Worm (Caenorhabditis elegans) whole organism, mixed stage, embryonic: Measurements from ENCODE around the gene F58A6.5.

Source experiments
- M03D4.4 ChIP-seq: sonication (generic microtip); optimal IDR thresholded peaks from 2 replicates; lab custom pipeline; 2017; ENCODE audit warnings: mild to moderate bottlenecking, missing genetic modification characterization, missing compliant biosample characterization
- bed-3 ChIP-seq: fragments of 200-800 bp; sonication (Bioruptor generic); optimal IDR thresholded peaks from 3 replicates; lab custom pipeline; 2018; ENCODE audit warnings: mild to moderate bottlenecking, missing genetic modification characterization, moderate library complexity, missing compliant biosample characterization
- blmp-1 ChIP-seq: fragments of 150-350 bp; optimal IDR thresholded peaks from 2 replicates; lab custom pipeline; 2014; ENCODE audit warnings: missing biosample characterization, missing genetic modification characterization
- ceh-39 ChIP-seq: fragments of 150-350 bp; optimal IDR thresholded peaks from 2 replicates; lab custom pipeline; 2014; ENCODE audit warnings: missing biosample characterization, missing genetic modification characterization
- ceh-43 ChIP-seq: fragments of 200-800 bp; sonication (Bioruptor generic); optimal IDR thresholded peaks from 2 replicates; lab custom pipeline; 2018; ENCODE audit warnings: mild to moderate bottlenecking, missing genetic modification characterization, moderate library complexity, missing compliant biosample characterization
- ceh-83 ChIP-seq: fragments of 200-800 bp; sonication (Bioruptor generic); optimal IDR thresholded peaks from 2 replicates; lab custom pipeline; 2018; ENCODE audit warnings: mild to moderate bottlenecking, missing genetic modification characterization, missing compliant biosample characterization
- ces-1 ChIP-seq: fragments of 150-350 bp; optimal IDR thresholded peaks from 2 replicates; lab custom pipeline; 2014; ENCODE audit warnings: missing biosample characterization, missing genetic modification reagents, missing genetic modification characterization
- cnd-1 ChIP-seq: fragments of 200-800 bp; sonication (Bioruptor generic); optimal IDR thresholded peaks from 2 replicates; lab custom pipeline; 2018; ENCODE audit warnings: mild to moderate bottlenecking, missing genetic modification characterization, missing compliant biosample characterization
- drap-1 ChIP-seq: fragments of 200-800 bp; sonication (Bioruptor generic); optimal IDR thresholded peaks from 3 replicates; lab custom pipeline; 2018; ENCODE audit warnings: mild to moderate bottlenecking, missing genetic modification characterization, missing compliant biosample characterization
- elt-1 ChIP-seq: sonication (generic microtip); optimal IDR thresholded peaks from 2 replicates; lab custom pipeline; 2017; ENCODE audit warnings: missing genetic modification characterization, mild to moderate bottlenecking, missing compliant biosample characterization, antibody characterized with exemption, moderate library complexity, borderline replicate concordance; ENCODE audit not compliant: insufficient read depth
- elt-3 ChIP-seq: fragments of 150-350 bp; optimal IDR thresholded peaks from 2 replicates; lab custom pipeline; 2014; ENCODE audit warnings: missing biosample characterization, missing genetic modification characterization
- flh-1 ChIP-seq: fragments of 200-800 bp; sonication (Bioruptor generic); optimal IDR thresholded peaks from 2 replicates; lab custom pipeline; 2018; ENCODE audit warnings: mild to moderate bottlenecking, missing genetic modification characterization, moderate library complexity, missing compliant biosample characterization
- ham-2 ChIP-seq: fragments of 200-800 bp; sonication (Bioruptor generic); optimal IDR thresholded peaks from 2 replicates; lab custom pipeline; 2018; ENCODE audit warnings: mild to moderate bottlenecking, missing genetic modification characterization, missing compliant biosample characterization
- hlh-1 ChIP-seq: fragments of 150-350 bp; optimal IDR thresholded peaks from 2 replicates; lab custom pipeline; 2014; ENCODE audit warnings: missing biosample characterization, missing genetic modification reagents, missing genetic modification characterization
- lin-13 ChIP-seq: fragments of 150-350 bp; optimal IDR thresholded peaks from 2 replicates; lab custom pipeline; 2014; ENCODE audit warnings: missing biosample characterization, missing genetic modification characterization
- lin-32 ChIP-seq: fragments of 200-800 bp; sonication (Bioruptor generic); optimal IDR thresholded peaks from 2 replicates; lab custom pipeline; 2018; ENCODE audit warnings: mild to moderate bottlenecking, missing genetic modification characterization, missing compliant biosample characterization
- lsy-2 ChIP-seq: fragments of 150-350 bp; optimal IDR thresholded peaks from 2 replicates; lab custom pipeline; 2014; ENCODE audit warnings: missing biosample characterization, missing genetic modification characterization
- mab-5 ChIP-seq: fragments of 150-350 bp; optimal IDR thresholded peaks from 2 replicates; lab custom pipeline; 2014; ENCODE audit warnings: missing biosample characterization, missing genetic modification characterization
- nhr-12 ChIP-seq: fragments of 150-350 bp; optimal IDR thresholded peaks from 2 replicates; lab custom pipeline; 2014; ENCODE audit warnings: missing biosample characterization, missing genetic modification characterization
- nhr-2 ChIP-seq: fragments of 150-350 bp; optimal IDR thresholded peaks from 2 replicates; lab custom pipeline; 2014; ENCODE audit warnings: missing biosample characterization, missing genetic modification characterization
- nhr-237 ChIP-seq: fragments of 150-350 bp; optimal IDR thresholded peaks from 2 replicates; lab custom pipeline; 2014; ENCODE audit warnings: missing biosample characterization, missing genetic modification characterization
- nhr-28 ChIP-seq: fragments of 150-350 bp; optimal IDR thresholded peaks from 2 replicates; lab custom pipeline; 2014; ENCODE audit warnings: missing biosample characterization, missing genetic modification characterization
- nhr-76 ChIP-seq: sonication (generic microtip); optimal IDR thresholded peaks from 2 replicates; lab custom pipeline; 2017; ENCODE audit warnings: missing biosample characterization, missing genetic modification characterization
- pha-4 ChIP-seq: fragments of 150-350 bp; optimal IDR thresholded peaks from 2 replicates; lab custom pipeline; 2018; ENCODE audit warnings: missing biosample characterization, missing genetic modification reagents, missing genetic modification characterization
- sem-2 ChIP-seq: fragments of 200-800 bp; sonication (Bioruptor generic); optimal IDR thresholded peaks from 2 replicates; lab custom pipeline; 2018; ENCODE audit warnings: mild to moderate bottlenecking, missing genetic modification characterization, missing compliant biosample characterization
- snpc-4 ChIP-seq: fragments of 150-350 bp; optimal IDR thresholded peaks from 2 replicates; lab custom pipeline; 2014; ENCODE audit warnings: missing biosample characterization, missing genetic modification characterization
- sptf-1 ChIP-seq: sonication (generic microtip); optimal IDR thresholded peaks from 2 replicates; lab custom pipeline; 2017; ENCODE audit warnings: mild to moderate bottlenecking, missing genetic modification characterization, moderate library complexity, missing compliant biosample characterization
- tbx-8 ChIP-seq: fragments of 200-800 bp; sonication (Bioruptor generic); optimal IDR thresholded peaks from 2 replicates; lab custom pipeline; 2018; ENCODE audit warnings: mild to moderate bottlenecking, missing genetic modification characterization, moderate library complexity, missing compliant biosample characterization
- unc-39 ChIP-seq: fragments of 150-350 bp; optimal IDR thresholded peaks from 2 replicates; lab custom pipeline; 2014; ENCODE audit warnings: missing biosample characterization, missing genetic modification characterization
- unc-62 ChIP-seq: fragments of 150-350 bp; optimal IDR thresholded peaks from 2 replicates; lab custom pipeline; 2014; ENCODE audit warnings: missing biosample characterization, missing genetic modification reagents, missing genetic modification characterization
- zip-8 ChIP-seq: fragments of 150-350 bp; optimal IDR thresholded peaks from 2 replicates; lab custom pipeline; 2014; ENCODE audit warnings: missing biosample characterization, missing genetic modification characterization
- ztf-11 ChIP-seq: fragments of 150-350 bp; optimal IDR thresholded peaks from 2 replicates; lab custom pipeline; 2014; ENCODE audit warnings: missing biosample characterization, missing genetic modification characterization

The F58A6.5 gene

ce11 chrII:5186870-5187269 is 38.6 kb upstream of the F58A6.5 start:
- no peak for TF ChIP-seq ham-2
- no peak for TF ChIP-seq zip-8 (tag; lab: Kevin White, UChicago)
- no peak for TF ChIP-seq tbx-8
- TF ChIP-seq elt-1, result no peak
- no peak for TF ChIP-seq mab-5 (tag; lab: Kevin White, UChicago)
- TF ChIP-seq blmp-1 (tag; lab: Kevin White, UChicago), result no peak
- TF ChIP-seq nhr-2 (tag; lab: Kevin White, UChicago), result no peak
- TF ChIP-seq sptf-1 (tag; lab: Kevin White, UChicago), result no peak
- no peak for TF ChIP-seq flh-1
- TF ChIP-seq snpc-4 (tag; lab: Kevin White, UChicago), result no peak
- TF ChIP-seq nhr-237 (tag; lab: Kevin White, UChicago), result no peak
- TF ChIP-seq hlh-1 (tag; lab: Kevin White, UChicago), result no peak
- no peak for TF ChIP-seq sem-2 (GFP tag; lab: Kevin White, UChicago)
- no peak for TF ChIP-seq lsy-2 (tag; lab: Kevin White, UChicago)
- no peak for TF ChIP-seq ces-1
- no peak for TF ChIP-seq lin-32 (GFP tag; lab: Kevin White, UChicago)
- no peak for TF ChIP-seq unc-39 (tag; lab: Kevin White, UChicago)

ce11 chrII:5185955-5186539 is 37.8 kb upstream of the F58A6.5 start:
- no peak for TF ChIP-seq lin-32 (GFP tag; lab: Kevin White, UChicago)
- no peak for TF ChIP-seq nhr-2 (tag; lab: Kevin White, UChicago)
- no peak for TF ChIP-seq snpc-4 (tag; lab: Kevin White, UChicago)
- no peak for TF ChIP-seq elt-3 (tag; lab: Kevin White, UChicago)
- no peak for TF ChIP-seq unc-62 (GFP tag; lab: Kevin White, UChicago)
- no peak for TF ChIP-seq nhr-28 (tag; lab: Kevin White, UChicago)
- no peak for TF ChIP-seq nhr-12 (tag; lab: Kevin White, UChicago)
- no peak for TF ChIP-seq pha-4 (tag; lab: Kevin White, UChicago)
- no peak for TF ChIP-seq bed-3 (GFP tag; lab: Kevin White, UChicago)
- no peak for TF ChIP-seq ceh-39 (tag; lab: Kevin White, UChicago)
- TF ChIP-seq blmp-1 (tag; lab: Kevin White, UChicago), result no peak

ce11 chrII:5184661-5185545 is 36.7 kb upstream of the F58A6.5 start:
- TF ChIP-seq elt-1 (no peak), ceh-39 (tag; lab: Kevin White, UChicago) (no peak), blmp-1 (tag; lab: Kevin White, UChicago) (no peak), snpc-4 (tag; lab: Kevin White, UChicago) (no peak), unc-39 (tag; lab: Kevin White, UChicago) (no peak), sptf-1 (tag; lab: Kevin White, UChicago) (no peak), nhr-76 (no peak), ceh-43 (GFP tag; lab: Kevin White, UChicago) (no peak), bed-3 (GFP tag; lab: Kevin White, UChicago) (no peak), ztf-11 (tag; lab: Kevin White, UChicago) (no peak), flh-1 (no peak), ceh-83 (GFP tag; lab: Kevin White, UChicago) (no peak), sem-2 (GFP tag; lab: Kevin White, UChicago) (no peak), nhr-12 (tag; lab: Kevin White, UChicago) (no peak), zip-8 (tag; lab: Kevin White, UChicago) (no peak), lin-13 (tag; lab: Kevin White, UChicago) (no peak), elt-3 (tag; lab: Kevin White, UChicago) (no peak), drap-1 (GFP tag; lab: Kevin White, UChicago) (no peak), nhr-2 (tag; lab: Kevin White, UChicago) (no peak)

- TF ChIP-seq zip-8 (tag; lab: Kevin White, UChicago) (no peak), sptf-1 (tag; lab: Kevin White, UChicago) (no peak), flh-1 (no peak), ceh-39 (tag; lab: Kevin White, UChicago) (no peak), nhr-12 (tag; lab: Kevin White, UChicago) (no peak), cnd-1 (no peak), ceh-83 (GFP tag; lab: Kevin White, UChicago) (no peak), lsy-2 (tag; lab: Kevin White, UChicago) (no peak), M03D4.4 (tag; lab: Kevin White, UChicago) (no peak), bed-3 (GFP tag; lab: Kevin White, UChicago) (no peak), mab-5 (tag; lab: Kevin White, UChicago) (no peak), hlh-1 (tag; lab: Kevin White, UChicago) (no peak)
These were observed 35.0 kb upstream of the F58A6.5 start for ce11 chrII:5183207-5183606.
